Worm (Caenorhabditis elegans): ENCODE data around the gene T10C6.7.

Gene T10C6.7

ce11 chrV:16046573-16046972 lies 15.1 kb upstream of the T10C6.7 start, which contains the start of gene ZK285.2:
Gene ZK285.2, plus strand, starts transcription at chrV:16046873.
- TF ChIP-seq lin-11 (tag; optimal IDR thresholded peaks at IDR 0.05) (no peak), C34F6.9 (tag; optimal IDR thresholded peaks at IDR 0.05) (no peak), sma-9 (GFP tag; optimal IDR thresholded peaks at IDR 0.05) (no peak), sma-9 (tag; optimal IDR thresholded peaks at IDR 0.05) (no peak), alr-1 (tag; optimal IDR thresholded peaks at IDR 0.05) (no peak), unc-62 (GFP tag; optimal IDR thresholded peaks at IDR 0.05) (no peak), nhr-10 (tag; optimal IDR thresholded peaks at IDR 0.05) (no peak), nhr-77 (tag; optimal IDR thresholded peaks at IDR 0.05) (no peak), Y55F3AM.14 (GFP tag; optimal IDR thresholded peaks at IDR 0.05) (no peak), unc-39 (tag; optimal IDR thresholded peaks at IDR 0.05) (no peak), aly-2 (tag; optimal IDR thresholded peaks at IDR 0.05) (no peak), mbf-1 (tag; optimal IDR thresholded peaks at IDR 0.05) (no peak), sma-3 (GFP tag; optimal IDR thresholded peaks at IDR 0.05) (no peak), lin-13 (GFP tag; optimal IDR thresholded peaks at IDR 0.05) (no peak)

- TF ChIP-seq nhr-11 (tag; optimal IDR thresholded peaks at IDR 0.05) (no peak), lsy-2 (tag; optimal IDR thresholded peaks at IDR 0.05) (no peak), gmeb-1 (tag; optimal IDR thresholded peaks at IDR 0.05) (peak; percentile 55), alr-1 (tag; optimal IDR thresholded peaks at IDR 0.05) (no peak), crh-2 (tag; optimal IDR thresholded peaks at IDR 0.05) (peak; percentile 76), sma-3 (GFP tag; optimal IDR thresholded peaks at IDR 0.05) (peak; percentile 42), skn-1 (tag; optimal IDR thresholded peaks at IDR 0.05) (no peak), nhr-129 (tag; optimal IDR thresholded peaks at IDR 0.05) (peak; percentile 43), sma-9 (GFP tag; optimal IDR thresholded peaks at IDR 0.05) (peak; percentile 86), sma-9 (tag; optimal IDR thresholded peaks at IDR 0.05) (no peak)
Observed at ce11 chrV:16045837-16046236, 14.3 kb upstream of the T10C6.7 start, which contains the start of gene T10C6.15. Gene T10C6.15, minus strand, starts transcription at chrV:16045940.

- TF ChIP-seq sma-9 (GFP tag; optimal IDR thresholded peaks at IDR 0.05) (peak; percentile 23), sma-9 (tag; optimal IDR thresholded peaks at IDR 0.05) (no peak), fos-1 (tag; optimal IDR thresholded peaks at IDR 0.05) (peak; percentile 31), aly-2 (tag; optimal IDR thresholded peaks at IDR 0.05) (no peak), crh-2 (tag; optimal IDR thresholded peaks at IDR 0.05) (peak; percentile 23)
Observed at ce11 chrV:16043686-16044085, 12.2 kb upstream of the T10C6.7 start.

- TF ChIP-seq R02D3.7 (tag; optimal IDR thresholded peaks at IDR 0.05): no peak
- TF ChIP-seq skn-1 (tag; optimal IDR thresholded peaks at IDR 0.05): no peak
- TF ChIP-seq nhr-129 (tag; optimal IDR thresholded peaks at IDR 0.05): no peak
- no peak for TF ChIP-seq nhr-12 (tag; optimal IDR thresholded peaks at IDR 0.05)
- TF ChIP-seq mab-5 (tag; optimal IDR thresholded peaks at IDR 0.05): no peak
- no peak for TF ChIP-seq ztf-1 (GFP tag; conservative IDR thresholded peaks at IDR 0.05)
- TF ChIP-seq nhr-25 (tag; optimal IDR thresholded peaks at IDR 0.05): no peak
- no peak for TF ChIP-seq ceh-82 (tag; optimal IDR thresholded peaks at IDR 0.05)
- TF ChIP-seq mdl-1 (tag; optimal IDR thresholded peaks at IDR 0.05): no peak
- no peak for TF ChIP-seq ztf-4 (tag; optimal IDR thresholded peaks at IDR 0.05)
- TF ChIP-seq crh-2 (tag; optimal IDR thresholded peaks at IDR 0.05): no peak
- TF ChIP-seq sem-4 (tag; optimal IDR thresholded peaks at IDR 0.05): no peak
- no peak for TF ChIP-seq elt-1 (tag; optimal IDR thresholded peaks at IDR 0.05)
- TF ChIP-seq lin-11 (tag; optimal IDR thresholded peaks at IDR 0.05): no peak
- TF ChIP-seq nhr-10 (tag; optimal IDR thresholded peaks at IDR 0.05): no peak
- no peak for TF ChIP-seq elt-3 (tag; optimal IDR thresholded peaks at IDR 0.05)
- TF ChIP-seq blmp-1 (tag; optimal IDR thresholded peaks at IDR 0.05; ENCODE audit: insufficient read depth): no peak
- no peak for TF ChIP-seq sma-9 (GFP tag; optimal IDR thresholded peaks at IDR 0.05)
- TF ChIP-seq sma-9 (tag; optimal IDR thresholded peaks at IDR 0.05): no peak
- no peak for TF ChIP-seq nhr-11 (tag; optimal IDR thresholded peaks at IDR 0.05)
- no peak for TF ChIP-seq lin-39 (tag; optimal IDR thresholded peaks at IDR 0.05)
Observed at ce11 chrV:16042743-16043014, 11.2 kb upstream of the T10C6.7 start.

ce11 chrV:16041925-16042742 lies 10.6 kb upstream of the T10C6.7 start, which contains the start of the genes his-2 and his-1:
Gene his-2, minus strand, starts transcription at chrV:16042283.
Gene his-1, plus strand, starts transcription at chrV:16042520.
- peak; percentile 19 for TF ChIP-seq nhr-25 (tag; optimal IDR thresholded peaks at IDR 0.05)
